In the genomic region with DNA sequence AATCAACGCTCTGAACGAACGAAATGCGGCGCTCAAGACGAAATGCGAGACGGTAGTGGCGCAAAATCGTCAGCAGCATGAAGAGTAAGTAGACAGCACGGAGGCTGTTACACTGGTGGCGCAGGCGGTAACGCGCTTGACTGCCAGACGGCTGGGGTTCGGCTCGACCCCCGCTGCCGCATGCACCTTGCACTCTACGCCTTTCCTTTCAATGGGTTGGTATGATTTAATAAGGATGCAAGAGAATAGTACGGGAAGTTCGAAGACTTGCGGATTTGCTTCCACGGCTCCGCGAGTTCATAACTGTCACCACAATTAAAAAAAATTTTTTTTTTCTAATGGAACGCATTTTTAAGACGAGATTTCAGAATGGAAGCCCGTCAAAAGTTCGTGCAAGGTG, we compare ENCODE assay signal across 1 worm cellular context.
A peak's percentile ranks its signal among the peaks of the same experiment; 100 is the strongest.
TF ChIP-seq lines count a peak whose summit lies in the region.

No protein-coding gene starts in this region.

TF ChIP-seq in whole organism, young adult, 124 proteins besides CTCF, POLR2A, EP300 and RAD21 (continued from another document):
- TF ChIP-seq K11D2.4 (GFP tag; IDR thresholded peaks at IDR 0.05; lab: Robert Waterston, UW), result peak; percentile 73
- TF ChIP-seq nhr-90 (tag; optimal IDR thresholded peaks at IDR 0.05; lab: Kevin White, UChicago), result peak; percentile 95
- peak; percentile 73 for TF ChIP-seq ekl-4 (GFP tag; IDR thresholded peaks at IDR 0.05; lab: Robert Waterston, UW)
- TF ChIP-seq ceh-79 (tag; optimal IDR thresholded peaks at IDR 0.05; lab: Kevin White, UChicago), result peak; percentile 90
- peak; percentile 50 for TF ChIP-seq snpc-1.1 (tag; optimal IDR thresholded peaks at IDR 0.05; lab: Kevin White, UChicago; ENCODE audit: insufficient read depth)
- no peak for TF ChIP-seq ama-1 (optimal IDR thresholded peaks at IDR 0.05; lab: Kevin White, UChicago)
- TF ChIP-seq ama-1 (GFP tag; optimal IDR thresholded peaks at IDR 0.05; lab: Kevin White, UChicago), result peak; percentile 51 to 59
- TF ChIP-seq ztf-22 (GFP tag; optimal IDR thresholded peaks at IDR 0.05; lab: Kevin White, UChicago), result no peak
- no peak for TF ChIP-seq lir-1 (GFP tag; conservative IDR thresholded peaks at IDR 0.05; lab: Robert Waterston, UW)
- TF ChIP-seq atf-7 (tag; optimal IDR thresholded peaks at IDR 0.05; lab: Kevin White, UChicago), result peak; percentile 68
- no peak for TF ChIP-seq pha-4 (tag; optimal IDR thresholded peaks at IDR 0.05; lab: Kevin White, UChicago)
- peak; percentile 69 for TF ChIP-seq ceh-100 (GFP tag; IDR thresholded peaks at IDR 0.05; lab: Robert Waterston, UW)
- peak; percentile 94 for TF ChIP-seq mxl-1 (tag; optimal IDR thresholded peaks at IDR 0.05; lab: Kevin White, UChicago)
- TF ChIP-seq egrh-3 (GFP tag; IDR thresholded peaks at IDR 0.05; lab: Robert Waterston, UW), result peak; percentile 82
- 0 out of 2 replicates have a peak, but pooled peaks have one; percentile 42 for TF ChIP-seq nfya-2 (GFP tag; IDR thresholded peaks at IDR 0.05; lab: Robert Waterston, UW)
- peak; percentile 92 for TF ChIP-seq dox-1 (GFP tag; IDR thresholded peaks at IDR 0.05; lab: Robert Waterston, UW)
- TF ChIP-seq chd-7 (tag; optimal IDR thresholded peaks at IDR 0.05; lab: Kevin White, UChicago), result peak; percentile 84
- peak; percentile 80 for TF ChIP-seq snpc-4 (GFP tag; optimal IDR thresholded peaks at IDR 0.05; lab: Kevin White, UChicago)
- peak; percentile 39 to 89 (median 82) for TF ChIP-seq snpc-4 (tag; optimal IDR thresholded peaks at IDR 0.05; lab: Kevin White, UChicago)
- TF ChIP-seq ets-4 (GFP tag; optimal IDR thresholded peaks at IDR 0.05; lab: Kevin White, UChicago), result peak; percentile 71
